Worm (Caenorhabditis elegans) whole organism, L1 larva: Measurements from ENCODE around the gene mrpl-11.

Experiments used
- C04F5.9 ChIP-seq: sonication (generic microtip); optimal IDR thresholded peaks from 2 replicates; lab custom pipeline; 2016; ENCODE audit warnings: missing genetic modification characterization, missing compliant biosample characterization
- C16A3.4 ChIP-seq: fragments of 150-350 bp; optimal IDR thresholded peaks from 2 replicates; lab custom pipeline; 2014; ENCODE audit warnings: missing biosample characterization, missing genetic modification characterization
- C34B4.2 ChIP-seq: sonication (generic microtip); optimal IDR thresholded peaks from 2 replicates; lab custom pipeline; 2017; ENCODE audit warnings: mild to moderate bottlenecking, missing genetic modification characterization, missing compliant biosample characterization
- F16B12.6 ChIP-seq: fragments of 150-350 bp; optimal IDR thresholded peaks from 2 replicates; lab custom pipeline; 2014; ENCODE audit warnings: missing biosample characterization, missing genetic modification characterization
- Y116A8C.19 ChIP-seq: sonication (generic microtip); optimal IDR thresholded peaks from 2 replicates; lab custom pipeline; 2016; ENCODE audit warnings: missing compliant biosample characterization, missing genetic modification characterization, borderline replicate concordance
- aly-2 ChIP-seq: fragments of 150-350 bp; optimal IDR thresholded peaks from 2 replicates; lab custom pipeline; 2014; ENCODE audit warnings: missing biosample characterization, missing genetic modification characterization
- ama-1 ChIP-seq: fragments of 150-350 bp; optimal IDR thresholded peaks from 2 replicates; lab custom pipeline; 2014
- blmp-1 ChIP-seq: fragments of 150-350 bp; optimal IDR thresholded peaks from 2 replicates; lab custom pipeline; 2014; ENCODE audit warnings: missing biosample characterization, missing genetic modification characterization
- ceh-8 ChIP-seq: fragments of 200-800 bp; sonication (Bioruptor generic); optimal IDR thresholded peaks from 2 replicates; lab custom pipeline; 2018; ENCODE audit warnings: mild to moderate bottlenecking, missing genetic modification characterization, moderate library complexity, missing compliant biosample characterization
- ceh-82 ChIP-seq, 3 experiments: fragments of 150-350 bp in 1 of 3; sonication (generic microtip) in 2 of 3; optimal IDR thresholded peaks; 2 replicates each; lab custom pipeline; 2014 to 2017; ENCODE audit warnings: missing biosample characterization in 3 of 3, missing genetic modification characterization in 3 of 3
- ceh-90 ChIP-seq: sonication (generic microtip); optimal IDR thresholded peaks from 2 replicates; lab custom pipeline; 2016; ENCODE audit warnings: missing genetic modification characterization, missing compliant biosample characterization
- ces-1 ChIP-seq: fragments of 150-350 bp; optimal IDR thresholded peaks from 2 replicates; lab custom pipeline; 2014; ENCODE audit warnings: missing biosample characterization, missing genetic modification reagents, missing genetic modification characterization
- dpl-1 ChIP-seq, 3 experiments: fragments of 150-350 bp in 2 of 3; sonication (generic microtip) in 1 of 3; optimal IDR thresholded peaks; 2 replicates each; lab custom pipeline; 2014 to 2017; ENCODE audit warnings: missing biosample characterization in 3 of 3, missing genetic modification characterization in 3 of 3, missing genetic modification reagents in 3 of 3
- dsc-1 ChIP-seq: sonication (generic microtip); optimal IDR thresholded peaks from 2 replicates; lab custom pipeline; 2016; ENCODE audit warnings: mild to moderate bottlenecking, missing genetic modification characterization, missing compliant biosample characterization
- efl-1 ChIP-seq, 4 experiments: fragments of 150-350 bp; optimal IDR thresholded peaks in 3 of 4; peaks in 1 of 4; 1 replicate in 1 of 4; 2 replicates in 3 of 4; lab custom pipeline; 2014; ENCODE audit warnings: missing biosample characterization in 2 of 4, missing genetic modification characterization in 2 of 4, missing genetic modification reagents in 2 of 4
- egl-13 ChIP-seq: sonication (generic microtip); optimal IDR thresholded peaks from 2 replicates; lab custom pipeline; 2016; ENCODE audit warnings: missing genotype, missing genetic modification reagents, missing genetic modification characterization, missing compliant biosample characterization
- elt-3 ChIP-seq, 6 experiments: fragments of 150-350 bp in 1 of 6; sonication (generic microtip); optimal IDR thresholded peaks; 2 replicates each; lab custom pipeline; 2017 to 2018; ENCODE audit warnings: missing biosample characterization in 6 of 6, missing genetic modification characterization in 6 of 6, inconsistent platforms in 1 of 6
- fkh-10 ChIP-seq: sonication (generic microtip); optimal IDR thresholded peaks from 2 replicates; lab custom pipeline; 2017; ENCODE audit warnings: missing biosample characterization, missing genetic modification reagents, missing genetic modification characterization
- fkh-4 ChIP-seq: sonication (generic microtip); optimal IDR thresholded peaks from 2 replicates; lab custom pipeline; 2016; ENCODE audit warnings: missing compliant biosample characterization, missing genetic modification characterization, borderline replicate concordance
- fos-1 ChIP-seq: fragments of 150-350 bp; optimal IDR thresholded peaks from 2 replicates; lab custom pipeline; 2014; ENCODE audit warnings: missing biosample characterization, missing genetic modification characterization
- grh-1 ChIP-seq: fragments of 200-800 bp; sonication (Bioruptor generic); IDR thresholded peaks from 2 replicates; pipeline ENCODE4 v1.3.6; 2022; ENCODE audit warnings: missing genetic modification reagents, missing genetic modification characterization, missing compliant biosample characterization
- hlh-17 ChIP-seq: fragments of 200-800 bp; sonication (Bioruptor generic); optimal IDR thresholded peaks from 2 replicates; lab custom pipeline; 2018; ENCODE audit warnings: missing genetic modification characterization, mild to moderate bottlenecking, missing compliant biosample characterization, moderate library complexity, borderline replicate concordance
- hlh-4 ChIP-seq: sonication (generic microtip); optimal IDR thresholded peaks from 2 replicates; lab custom pipeline; 2016; ENCODE audit warnings: mild to moderate bottlenecking, missing genetic modification characterization, missing compliant biosample characterization
- isw-1 ChIP-seq: fragments of 200-800 bp; sonication (Bioruptor generic); IDR thresholded peaks from 2 replicates; pipeline ENCODE4 v1.3.6; 2022; ENCODE audit warnings: missing genetic modification characterization, missing compliant biosample characterization
- lin-14 ChIP-seq: fragments of 200-800 bp; sonication (Bioruptor generic); optimal IDR thresholded peaks from 2 replicates; lab custom pipeline; 2018; ENCODE audit warnings: mild to moderate bottlenecking, missing genetic modification characterization, moderate library complexity, missing compliant biosample characterization
- mab-9 ChIP-seq: fragments of 200-800 bp; sonication (Bioruptor generic); IDR thresholded peaks from 2 replicates; pipeline ENCODE4 v1.3.6; 2022; ENCODE audit warnings: missing genetic modification reagents, missing genetic modification characterization, missing compliant biosample characterization
- mdl-1 ChIP-seq, 2 experiments: fragments of 150-350 bp; optimal IDR thresholded peaks; 2 replicates each; lab custom pipeline; 2014 to 2017; ENCODE audit warnings: missing biosample characterization in 2 of 2, missing genetic modification characterization in 2 of 2, inconsistent platforms in 1 of 2
- mef-2 ChIP-seq: fragments of 150-350 bp; optimal IDR thresholded peaks from 2 replicates; lab custom pipeline; 2014; ENCODE audit warnings: missing biosample characterization, missing genetic modification characterization
- nhr-11 ChIP-seq: fragments of 150-350 bp; optimal IDR thresholded peaks from 2 replicates; lab custom pipeline; 2014; ENCODE audit warnings: missing biosample characterization, missing genetic modification characterization
- nhr-71 ChIP-seq: sonication (generic microtip); optimal IDR thresholded peaks from 2 replicates; lab custom pipeline; 2016; ENCODE audit warnings: mild to moderate bottlenecking, missing genetic modification characterization, moderate library complexity, missing compliant biosample characterization
- nhr-76 ChIP-seq: sonication (generic microtip); optimal IDR thresholded peaks from 2 replicates; lab custom pipeline; 2017; ENCODE audit warnings: missing biosample characterization, missing genetic modification characterization
- nhr-77 ChIP-seq: fragments of 150-350 bp; optimal IDR thresholded peaks from 2 replicates; lab custom pipeline; 2014; ENCODE audit warnings: missing biosample characterization, missing genetic modification characterization
- nhr-85 ChIP-seq: sonication (generic microtip); peaks from one replicate; lab custom pipeline; 2016; ENCODE audit warnings: missing genetic modification characterization, inconsistent platforms, missing compliant biosample characterization
- pag-3 ChIP-seq: sonication (generic microtip); optimal IDR thresholded peaks from 2 replicates; lab custom pipeline; 2017; ENCODE audit warnings: missing genetic modification characterization, mild to moderate bottlenecking, missing compliant biosample characterization, antibody characterized with exemption, borderline replicate concordance; ENCODE audit not compliant: insufficient read depth
- pax-3 ChIP-seq: fragments of 200-800 bp; sonication (Bioruptor generic); optimal IDR thresholded peaks from 2 replicates; lab custom pipeline; 2018; ENCODE audit warnings: mild to moderate bottlenecking, missing genetic modification characterization, moderate library complexity, missing compliant biosample characterization
- pqm-1 ChIP-seq: sonication (generic microtip); optimal IDR thresholded peaks from 3 replicates; lab custom pipeline; 2017; ENCODE audit warnings: missing biosample characterization, missing genetic modification characterization
- rnt-1 ChIP-seq: sonication (generic microtip); optimal IDR thresholded peaks from 2 replicates; lab custom pipeline; 2016; ENCODE audit warnings: mild to moderate bottlenecking, missing genetic modification characterization, moderate library complexity, missing compliant biosample characterization
- skn-1 ChIP-seq: fragments of 150-350 bp; optimal IDR thresholded peaks from 2 replicates; lab custom pipeline; 2014; ENCODE audit warnings: missing biosample characterization, missing genetic modification characterization
- snpc-4 ChIP-seq: fragments of 150-350 bp; optimal IDR thresholded peaks from 2 replicates; lab custom pipeline; 2014; ENCODE audit warnings: missing biosample characterization, missing genetic modification characterization
- snu-23 ChIP-seq: sonication (generic microtip); optimal IDR thresholded peaks from 2 replicates; lab custom pipeline; 2016; ENCODE audit warnings: missing genetic modification characterization, missing compliant biosample characterization
- sox-4 ChIP-seq: sonication (generic microtip); optimal IDR thresholded peaks from 2 replicates; lab custom pipeline; 2016; ENCODE audit warnings: missing genetic modification characterization, missing compliant biosample characterization
- sup-37 ChIP-seq: fragments of 200-800 bp; sonication (Bioruptor generic); optimal IDR thresholded peaks from 2 replicates; lab custom pipeline; 2018; ENCODE audit warnings: mild to moderate bottlenecking, missing genetic modification characterization, missing compliant biosample characterization
- swsn-7 ChIP-seq: sonication (generic microtip); optimal IDR thresholded peaks from 2 replicates; lab custom pipeline; 2016; ENCODE audit warnings: missing genetic modification characterization, missing compliant biosample characterization
- tbx-2 ChIP-seq: sonication (generic microtip); optimal IDR thresholded peaks from 2 replicates; lab custom pipeline; 2016; ENCODE audit warnings: missing genetic modification characterization, missing compliant biosample characterization
- tlp-1 ChIP-seq: fragments of 150-350 bp; optimal IDR thresholded peaks from 2 replicates; lab custom pipeline; 2014; ENCODE audit warnings: missing biosample characterization, missing genetic modification characterization
- unc-130 ChIP-seq: fragments of 150-350 bp; optimal IDR thresholded peaks from 2 replicates; lab custom pipeline; 2017; ENCODE audit warnings: missing biosample characterization, missing genetic modification characterization, inconsistent platforms
- unc-30 ChIP-seq: sonication (generic microtip); optimal IDR thresholded peaks from 2 replicates; lab custom pipeline; 2017; ENCODE audit warnings: missing biosample characterization, missing genetic modification characterization
- unc-62 ChIP-seq: fragments of 150-350 bp; optimal IDR thresholded peaks from 2 replicates; lab custom pipeline; 2014; ENCODE audit warnings: missing biosample characterization, missing genetic modification reagents, missing genetic modification characterization
- unc-86 ChIP-seq: sonication (generic microtip); optimal IDR thresholded peaks from 2 replicates; lab custom pipeline; 2016; ENCODE audit warnings: missing genetic modification characterization, missing compliant biosample characterization
- vab-15 ChIP-seq: sonication (generic microtip); optimal IDR thresholded peaks from 2 replicates; lab custom pipeline; 2017; ENCODE audit warnings: missing genotype, mild to moderate bottlenecking, missing genetic modification characterization, missing compliant biosample characterization
- xbp-1 ChIP-seq: sonication (generic microtip); optimal IDR thresholded peaks from 2 replicates; lab custom pipeline; 2016; ENCODE audit warnings: missing genetic modification characterization, missing compliant biosample characterization
- zip-4 ChIP-seq: fragments of 200-800 bp; sonication (Bioruptor generic); optimal IDR thresholded peaks from 2 replicates; lab custom pipeline; 2018; ENCODE audit warnings: mild to moderate bottlenecking, missing genetic modification characterization, moderate library complexity, missing compliant biosample characterization
- ztf-11 ChIP-seq, 2 experiments: sonication (generic microtip); optimal IDR thresholded peaks; 2 replicates each; lab custom pipeline; 2016 to 2017; ENCODE audit warnings: missing genetic modification characterization in 2 of 2, missing biosample characterization in 1 of 2, missing compliant biosample characterization in 1 of 2

Gene mrpl-11

DNA sequence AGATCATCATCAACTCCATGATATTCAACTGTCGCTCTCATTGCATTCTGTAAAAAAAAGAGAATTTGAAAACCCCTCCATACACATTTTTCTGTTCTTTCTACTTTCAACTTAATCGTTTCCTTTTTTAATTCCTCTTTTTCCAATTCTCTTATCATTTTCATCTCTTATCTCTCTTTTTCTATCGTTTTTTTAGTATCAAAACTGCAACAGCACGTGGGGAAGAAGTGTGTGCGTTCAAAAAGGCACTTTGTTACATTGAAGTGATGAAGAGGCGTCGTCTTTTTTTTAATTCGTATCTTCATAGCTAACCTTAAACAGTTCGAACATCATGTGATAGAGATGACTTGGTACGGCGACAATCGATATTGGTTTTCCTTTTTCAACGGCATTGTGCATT lies 21.7 kb downstream of the mrpl-11 start:
- TF ChIP-seq ceh-8 (no peak), unc-62 (GFP tag; lab: Kevin White, UChicago) (no peak), mab-9 (no peak), nhr-76 (tag; lab: Kevin White, UChicago) (no peak), nhr-71 (tag; lab: Kevin White, UChicago) (peak; percentile 64), unc-130 (tag; lab: Kevin White, UChicago) (peak; percentile 11), mef-2 (tag; lab: Kevin White, UChicago) (no peak), ces-1 (GFP tag; lab: Kevin White, UChicago) (no peak), fkh-10 (no peak), egl-13 (no peak), C16A3.4 (tag; lab: Kevin White, UChicago) (no peak), C04F5.9 (tag; lab: Kevin White, UChicago) (no peak), snu-23 (GFP tag; lab: Kevin White, UChicago) (peak; percentile 70), ztf-11 (tag; optimal IDR thresholded peaks at IDR 0.05; lab: Kevin White, UChicago) (no peak), hlh-4 (tag; lab: Kevin White, UChicago) (no peak), aly-2 (no peak), skn-1 (tag; lab: Kevin White, UChicago) (no peak), pag-3 (tag; lab: Kevin White, UChicago) (no peak), ama-1 (lab: Kevin White, UChicago) (no peak), fos-1 (no peak), zip-4 (GFP tag; lab: Kevin White, UChicago) (no peak), vab-15 (tag; lab: Kevin White, UChicago) (no peak), dsc-1 (tag; lab: Kevin White, UChicago) (no peak), tbx-2 (tag; lab: Kevin White, UChicago) (peak; percentile 31), isw-1 (GFP tag; lab: Robert Waterston, UW) (no peak), pax-3 (no peak), tlp-1 (tag; lab: Kevin White, UChicago) (no peak), elt-3 (tag; optimal IDR thresholded peaks at IDR 0.05; lab: Kevin White, UChicago) (peak in 5 of 6 experiments; percentile 24 to 98 (median 76)), fkh-4 (tag; lab: Kevin White, UChicago) (no peak), unc-86 (tag; lab: Kevin White, UChicago) (no peak), xbp-1 (no peak), sox-4 (tag; lab: Kevin White, UChicago) (no peak), Y116A8C.19 (tag; lab: Kevin White, UChicago) (no peak), mdl-1 (tag; optimal IDR thresholded peaks at IDR 0.05; lab: Kevin White, UChicago) (peak in 1 of 2 experiments; percentile 84), nhr-85 (tag; lab: Kevin White, UChicago) (peak; percentile 90), F16B12.6 (tag; lab: Kevin White, UChicago) (no peak), sup-37 (GFP tag; lab: Kevin White, UChicago) (no peak), pqm-1 (tag; lab: Kevin White, UChicago) (peak; percentile 10), grh-1 (GFP tag; lab: Robert Waterston, UW) (no peak), ceh-82 (tag; optimal IDR thresholded peaks at IDR 0.05; lab: Kevin White, UChicago) (no peak), efl-1 (optimal IDR thresholded peaks at IDR 0.05; lab: Kevin White, UChicago) (peak in 1 of 2 experiments; percentile 39), efl-1 (GFP tag; optimal IDR thresholded peaks at IDR 0.05 in 1 of 2; lab: Kevin White, UChicago) (peak; percentile 23 to 93), rnt-1 (tag; lab: Kevin White, UChicago) (no peak), blmp-1 (tag; lab: Kevin White, UChicago) (peak; percentile 74), swsn-7 (tag; lab: Kevin White, UChicago) (no peak), C34B4.2 (tag; lab: Kevin White, UChicago) (no peak), lin-14 (GFP tag; lab: Kevin White, UChicago) (peak; percentile 86), nhr-77 (tag; lab: Kevin White, UChicago) (no peak), nhr-11 (tag; lab: Kevin White, UChicago) (no peak), unc-30 (tag; lab: Kevin White, UChicago) (no peak), snpc-4 (tag; lab: Kevin White, UChicago) (no peak), ceh-90 (tag; lab: Kevin White, UChicago) (no peak), hlh-17 (no peak), dpl-1 (GFP tag; optimal IDR thresholded peaks at IDR 0.05; lab: Kevin White, UChicago) (peak in 2 of 3 experiments; percentile 24 to 50)
